Fruit fly (Drosophila melanogaster) Kc167 (cell line): ENCODE measurements around the gene CG44040.

ENCODE experiments used
- Myc ChIP-seq: fragments of >200 bp; optimal IDR thresholded peaks from 2 replicates; lab custom pipeline; 2017; ENCODE audit warnings: missing external identifiers
- h ChIP-seq: fragments of >200 bp; optimal IDR thresholded peaks from 3 replicates; lab custom pipeline; 2018; ENCODE audit warnings: missing external identifiers
- insv ChIP-seq: fragments of >200 bp; optimal IDR thresholded peaks from 3 replicates; lab custom pipeline; 2018; ENCODE audit warnings: missing external identifiers
- psq ChIP-seq: fragments of >200 bp; optimal IDR thresholded peaks from 2 replicates; lab custom pipeline; 2017; ENCODE audit warnings: missing external identifiers
- ttk ChIP-seq: sonication (Bioruptor generic); optimal IDR thresholded peaks from 2 replicates; lab custom pipeline; 2017; ENCODE audit warnings: missing external identifiers

dm6 chr3R:15291551-15292223, 28.5 kb upstream of the CG44040 start:
- TF ChIP-seq insv (lab: Kevin White, UChicago) (no peak), psq (lab: Kevin White, UChicago) (no peak), ttk (lab: Kevin White, UChicago) (no peak), h (no peak), Myc (lab: Kevin White, UChicago) (no peak)
